Fruit fly (Drosophila melanogaster): ENCODE measurements around the gene mge.

Gene mge

DNA sequence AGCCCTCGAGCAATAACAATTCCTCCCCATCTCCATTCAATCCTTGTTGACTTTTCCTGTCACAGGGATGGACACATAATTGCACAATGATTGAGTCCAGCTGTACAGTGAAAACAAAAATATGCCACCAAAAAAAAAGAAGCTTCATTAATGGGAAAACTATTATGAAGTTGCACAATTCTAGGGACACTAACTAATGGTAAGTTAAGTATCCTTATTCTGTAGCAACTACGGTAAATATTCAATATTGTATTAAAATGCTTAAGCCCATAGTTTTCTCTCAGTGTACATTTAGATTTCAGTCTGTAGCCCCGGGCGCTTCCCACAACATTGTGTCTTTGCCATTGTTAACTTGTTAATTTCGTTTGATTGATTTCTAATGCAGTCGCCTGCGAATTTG lies 34.7 kb downstream of the mge start:
- TF ChIP-seq CG11617 (GFP tag; optimal IDR thresholded peaks at IDR 0.05) (no peak), cic (GFP tag; optimal IDR thresholded peaks at IDR 0.05) (no peak), CG14711 (tag; optimal IDR thresholded peaks at IDR 0.05) (no peak), CG33017 (tag; optimal IDR thresholded peaks at IDR 0.05) (no peak), toe (GFP tag; optimal IDR thresholded peaks at IDR 0.05) (no peak), bab1 (GFP tag; optimal IDR thresholded peaks at IDR 0.05) (no peak), CG7045 (GFP tag; optimal IDR thresholded peaks at IDR 0.05) (no peak), pad (GFP tag; optimal IDR thresholded peaks at IDR 0.05) (no peak), Clk (GFP tag; optimal IDR thresholded peaks at IDR 0.05) (no peak), Hr96 (GFP tag; optimal IDR thresholded peaks at IDR 0.05) (no peak), kay (GFP tag; ENCODE audit: borderline replicate concordance) (no peak), CG1620 (GFP tag; optimal IDR thresholded peaks at IDR 0.05) (no peak), CG7101 (tag; optimal IDR thresholded peaks at IDR 0.05) (no peak), Mnt (GFP tag; optimal IDR thresholded peaks at IDR 0.05) (no peak), ovo (GFP tag; optimal IDR thresholded peaks at IDR 0.05) (no peak)

DNA sequence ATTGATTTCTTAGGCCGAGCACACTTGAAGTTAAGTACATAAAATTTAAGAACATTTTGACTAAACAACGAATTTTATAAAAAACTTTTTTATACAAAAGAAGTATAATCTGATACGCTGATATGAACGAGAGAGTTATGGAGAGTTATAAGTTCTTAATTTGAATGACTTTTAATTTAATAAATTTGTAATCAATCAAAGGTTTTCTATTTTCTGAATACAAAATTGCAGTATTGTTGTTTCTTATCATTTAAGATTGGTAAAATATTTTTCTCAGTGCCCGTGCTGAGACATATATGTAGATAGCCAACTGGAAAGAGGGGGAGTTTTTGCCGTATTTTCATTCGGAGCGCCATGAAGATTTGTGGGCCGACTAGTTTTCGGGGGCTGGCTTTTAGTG lies 36.6 kb downstream of the mge start:
- TF ChIP-seq CG33017 (tag; optimal IDR thresholded peaks at IDR 0.05) (no peak), Crg-1 (GFP tag; optimal IDR thresholded peaks at IDR 0.05) (no peak), CG7045 (GFP tag; optimal IDR thresholded peaks at IDR 0.05) (no peak), CG12768 (GFP tag; optimal IDR thresholded peaks at IDR 0.05) (no peak), cic (GFP tag; optimal IDR thresholded peaks at IDR 0.05) (no peak), CG14711 (tag; optimal IDR thresholded peaks at IDR 0.05) (no peak), CG11617 (GFP tag; optimal IDR thresholded peaks at IDR 0.05) (no peak), Mnt (GFP tag; optimal IDR thresholded peaks at IDR 0.05) (no peak), Hr96 (GFP tag; optimal IDR thresholded peaks at IDR 0.05) (no peak), pad (GFP tag; optimal IDR thresholded peaks at IDR 0.05) (no peak), CG5204 (GFP tag; optimal IDR thresholded peaks at IDR 0.05) (no peak), CG7101 (tag; optimal IDR thresholded peaks at IDR 0.05) (no peak), bab1 (GFP tag; optimal IDR thresholded peaks at IDR 0.05) (no peak), cnc (optimal IDR thresholded peaks at IDR 0.05) (no peak), Clk (GFP tag; optimal IDR thresholded peaks at IDR 0.05) (no peak), ovo (GFP tag; optimal IDR thresholded peaks at IDR 0.05) (no peak), kay (GFP tag; ENCODE audit: borderline replicate concordance) (no peak), tj (GFP tag; optimal IDR thresholded peaks at IDR 0.05) (no peak), CG1620 (GFP tag; optimal IDR thresholded peaks at IDR 0.05) (no peak), toe (GFP tag; optimal IDR thresholded peaks at IDR 0.05) (no peak)

DNA sequence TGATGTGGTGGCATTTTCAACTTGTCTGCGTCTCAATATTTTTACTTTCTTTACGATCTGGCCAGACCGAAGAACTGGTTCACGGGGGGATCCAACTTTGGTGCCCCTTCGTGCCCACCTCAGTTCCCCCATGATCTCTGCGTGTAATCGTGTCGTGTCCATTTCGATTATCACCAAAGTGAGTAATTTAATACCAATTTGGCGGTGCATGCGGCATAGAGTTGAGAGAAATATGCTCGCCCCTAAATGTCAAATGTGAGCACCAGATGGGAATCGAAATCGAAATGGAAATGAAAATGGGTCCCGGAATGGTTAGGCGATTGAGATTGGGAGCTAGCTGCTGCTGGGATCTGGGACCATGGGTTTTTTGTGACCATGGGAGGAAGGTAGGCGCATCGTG lies 38.4 kb downstream of the mge start:
- TF ChIP-seq toe (GFP tag; optimal IDR thresholded peaks at IDR 0.05): no peak
- TF ChIP-seq cic (GFP tag; optimal IDR thresholded peaks at IDR 0.05): no peak
- TF ChIP-seq cnc (optimal IDR thresholded peaks at IDR 0.05): no peak
- TF ChIP-seq CG7045 (GFP tag; optimal IDR thresholded peaks at IDR 0.05): no peak
- no peak for TF ChIP-seq Clk (GFP tag; optimal IDR thresholded peaks at IDR 0.05)
- no peak for TF ChIP-seq CG5204 (GFP tag; optimal IDR thresholded peaks at IDR 0.05)
- TF ChIP-seq CG14711 (tag; optimal IDR thresholded peaks at IDR 0.05): no peak
- no peak for TF ChIP-seq bab1 (GFP tag; optimal IDR thresholded peaks at IDR 0.05)
- TF ChIP-seq CG33017 (tag; optimal IDR thresholded peaks at IDR 0.05): no peak
- TF ChIP-seq CG12768 (GFP tag; optimal IDR thresholded peaks at IDR 0.05): no peak

DNA sequence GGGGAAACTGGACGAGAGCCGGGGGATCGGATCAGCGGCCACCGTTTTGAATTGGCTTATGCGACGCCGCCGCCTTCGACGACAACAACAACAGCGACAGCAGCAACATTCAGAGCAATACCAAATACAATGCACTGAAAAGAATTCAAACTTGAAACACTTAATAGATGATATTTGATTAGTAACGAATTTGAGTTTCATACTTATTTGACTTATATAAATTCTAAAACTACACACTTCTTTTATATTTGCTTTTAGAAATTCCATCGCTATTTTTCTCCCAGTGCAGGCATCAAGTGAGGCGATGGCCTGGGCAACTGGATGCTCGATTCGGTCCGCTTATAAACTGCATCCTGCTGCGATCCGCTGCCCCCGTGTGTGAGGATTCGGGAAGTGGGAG lies 41.7 kb downstream of the mge start:
- TF ChIP-seq CG5204 (GFP tag; optimal IDR thresholded peaks at IDR 0.05) (no peak), kay (GFP tag; ENCODE audit: borderline replicate concordance) (no peak), CG1620 (GFP tag; optimal IDR thresholded peaks at IDR 0.05) (no peak), CG12768 (GFP tag; optimal IDR thresholded peaks at IDR 0.05) (no peak), CG7045 (GFP tag; optimal IDR thresholded peaks at IDR 0.05) (no peak)

DNA sequence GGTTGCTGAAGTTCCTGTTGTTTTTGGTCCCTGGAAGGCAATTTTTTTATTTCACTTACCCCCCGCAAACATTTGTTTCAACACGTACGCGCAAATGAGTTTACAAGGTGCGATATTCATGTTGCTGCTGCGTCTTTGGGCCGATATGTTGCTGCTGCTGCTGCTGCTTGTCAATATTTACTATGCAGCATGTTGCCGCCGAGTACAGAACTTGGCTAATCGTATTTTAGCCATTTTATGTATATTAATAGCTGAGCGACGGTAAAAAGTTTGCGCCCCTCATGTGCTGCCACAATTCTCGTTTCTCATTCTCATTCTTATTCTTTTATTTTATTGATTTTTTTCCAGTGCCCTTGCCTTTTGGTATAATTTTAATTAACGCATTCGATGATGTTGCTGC lies 43.3 kb downstream of the mge start:
- no peak for TF ChIP-seq cic (GFP tag; optimal IDR thresholded peaks at IDR 0.05)
- TF ChIP-seq bab1 (GFP tag; optimal IDR thresholded peaks at IDR 0.05): no peak
- TF ChIP-seq kay (GFP tag; ENCODE audit: borderline replicate concordance): no peak
- TF ChIP-seq CG14711 (tag; optimal IDR thresholded peaks at IDR 0.05): no peak
- TF ChIP-seq Hr96 (GFP tag; optimal IDR thresholded peaks at IDR 0.05): no peak
- TF ChIP-seq CG1620 (GFP tag; optimal IDR thresholded peaks at IDR 0.05): no peak
- TF ChIP-seq Clk (GFP tag; optimal IDR thresholded peaks at IDR 0.05): no peak
- TF ChIP-seq CG11617 (GFP tag; optimal IDR thresholded peaks at IDR 0.05): no peak
- TF ChIP-seq tj (GFP tag; optimal IDR thresholded peaks at IDR 0.05): no peak
- no peak for TF ChIP-seq CG7045 (GFP tag; optimal IDR thresholded peaks at IDR 0.05)
- TF ChIP-seq pad (GFP tag; optimal IDR thresholded peaks at IDR 0.05): no peak
- no peak for TF ChIP-seq cnc (optimal IDR thresholded peaks at IDR 0.05)
- TF ChIP-seq CG33017 (tag; optimal IDR thresholded peaks at IDR 0.05): no peak

DNA sequence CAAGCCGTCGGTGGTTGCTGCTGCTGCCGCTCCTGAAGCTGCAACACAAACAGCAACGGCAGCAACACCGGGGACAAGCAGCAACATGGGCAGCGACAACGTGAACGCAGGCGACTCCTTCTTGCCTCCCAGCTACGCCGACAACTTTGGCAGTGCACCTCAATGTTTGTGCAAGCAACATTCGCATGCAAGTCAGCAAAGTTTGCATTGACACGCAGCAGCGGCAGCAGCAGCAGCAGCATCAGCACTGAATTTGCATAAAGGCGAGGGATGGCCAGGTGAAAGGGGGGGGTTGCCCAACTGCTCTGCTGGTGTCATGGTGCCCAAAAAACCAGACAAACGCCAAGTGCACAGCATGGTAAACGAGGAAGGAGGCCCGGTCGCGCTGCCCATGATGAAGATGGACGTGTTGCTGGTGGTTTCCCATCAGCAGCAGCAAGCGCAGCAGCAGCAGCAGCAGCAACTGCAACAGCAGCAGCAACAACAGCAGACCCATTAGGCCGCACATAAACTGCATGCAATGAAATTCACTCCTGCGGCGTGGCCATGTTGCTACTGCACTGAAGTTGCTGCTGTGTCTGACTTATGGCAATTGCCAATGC lies 44.3 kb downstream of the mge start:
- no peak for TF ChIP-seq Crg-1 (GFP tag; optimal IDR thresholded peaks at IDR 0.05)
- no peak for TF ChIP-seq CG5204 (GFP tag; optimal IDR thresholded peaks at IDR 0.05)
- TF ChIP-seq Mnt (GFP tag; optimal IDR thresholded peaks at IDR 0.05): no peak
- no peak for TF ChIP-seq tj (GFP tag; optimal IDR thresholded peaks at IDR 0.05)
- no peak for TF ChIP-seq CG33017 (tag; optimal IDR thresholded peaks at IDR 0.05)
- TF ChIP-seq CG11617 (GFP tag; optimal IDR thresholded peaks at IDR 0.05): no peak
- TF ChIP-seq toe (GFP tag; optimal IDR thresholded peaks at IDR 0.05): no peak
- TF ChIP-seq cic (GFP tag; optimal IDR thresholded peaks at IDR 0.05): no peak
- TF ChIP-seq ovo (GFP tag; optimal IDR thresholded peaks at IDR 0.05): no peak
- no peak for TF ChIP-seq Clk (GFP tag; optimal IDR thresholded peaks at IDR 0.05)
- no peak for TF ChIP-seq cnc (optimal IDR thresholded peaks at IDR 0.05)
